Fruit fly (Drosophila melanogaster) whole organism, embryonic: ENCODE results near the gene Sprn.

Experiments
- CG34376 ChIP-seq: fragments of 200-800 bp; sonication (Bioruptor generic); optimal IDR thresholded peaks from 2 replicates; lab custom pipeline; 2018; ENCODE audit warnings: missing biosample characterization, mild to moderate bottlenecking, missing genetic modification characterization
- dimm ChIP-seq: fragments of 200-800 bp; sonication (Bioruptor generic); IDR thresholded peaks from 2 replicates; pipeline ENCODE4 v1.3.6; 2022; ENCODE audit warnings: missing biosample characterization, missing genetic modification characterization
- insv ChIP-seq, 2 experiments: fragments of 200-800 bp; sonication (Bioruptor generic); optimal IDR thresholded peaks; 3 replicates each; lab custom pipeline; 2016 to 2018; ENCODE audit warnings: missing biosample characterization in 2 of 2, missing genetic modification characterization in 2 of 2
- zfh1 ChIP-seq: fragments of 200-800 bp; sonication (Bioruptor generic); IDR thresholded peaks from 3 replicates; pipeline ENCODE4 v1.3.6; 2022; ENCODE audit warnings: missing biosample characterization, missing genetic modification characterization

DNA sequence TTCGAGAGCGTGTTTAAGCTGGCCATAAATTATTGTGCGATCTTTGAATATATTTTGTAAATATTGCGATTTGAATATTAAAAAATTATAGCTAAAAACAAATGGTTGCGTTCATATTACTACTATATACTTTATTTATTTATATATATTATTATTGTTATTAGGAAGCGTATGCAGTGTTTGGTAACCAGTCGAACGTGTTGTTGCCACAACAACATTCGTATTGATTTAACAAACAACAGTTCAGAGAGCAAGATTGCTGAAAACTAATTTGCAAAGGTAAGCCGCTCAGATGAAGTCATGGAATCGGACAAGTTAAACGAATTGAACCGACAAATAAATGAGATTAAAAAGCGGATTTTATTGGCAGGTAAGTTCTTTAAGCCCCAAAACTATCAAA, 2.2 kb downstream of the Sprn start, which contains the start of gene CCDC151:
- TF ChIP-seq zfh1 (GFP tag; lab: Robert Waterston, UW), result no peak
- no peak for TF ChIP-seq insv (GFP tag; optimal IDR thresholded peaks at IDR 0.05; lab: Kevin White, UChicago)
- no peak for TF ChIP-seq dimm (GFP tag; lab: Robert Waterston, UW)
- no peak for TF ChIP-seq CG34376 (GFP tag; lab: Kevin White, UChicago)
